Fruit fly (Drosophila melanogaster) whole organism, embryonic: Measurements from ENCODE around the gene CG31910.
A peak's percentile ranks its signal among the peaks of the same experiment; 100 is the strongest.

Experiments used
- B-H1 ChIP-seq: fragments of 200-800 bp; sonication (Bioruptor generic); IDR thresholded peaks from 3 replicates; pipeline ENCODE4 v1.3.6; 2022; ENCODE audit warnings: missing biosample characterization, missing genetic modification characterization
- Bdp1 ChIP-seq: fragments of 200-800 bp; sonication (Bioruptor generic); optimal IDR thresholded peaks from 3 replicates; lab custom pipeline; 2016; ENCODE audit warnings: missing biosample characterization, missing genetic modification characterization
- CG1024 ChIP-seq: fragments of 200-800 bp; sonication (Bioruptor generic); IDR thresholded peaks from 2 replicates; pipeline ENCODE4 v1.3.6; 2022; ENCODE audit warnings: missing biosample characterization, missing genetic modification characterization
- CG10431 ChIP-seq: fragments of 200-800 bp; sonication (Bioruptor generic); optimal IDR thresholded peaks from 3 replicates; lab custom pipeline; 2018; ENCODE audit warnings: missing biosample characterization, mild to moderate bottlenecking, missing genetic modification characterization
- CG11247 ChIP-seq: fragments of 200-800 bp; sonication (Bioruptor generic); IDR thresholded peaks from 2 replicates; pipeline ENCODE4 v1.3.6; 2022; ENCODE audit warnings: missing biosample characterization, missing genetic modification characterization
- CG12104 ChIP-seq: fragments of 200-800 bp; sonication (Bioruptor generic); optimal IDR thresholded peaks from 3 replicates; lab custom pipeline; 2016; ENCODE audit warnings: missing biosample characterization, missing genetic modification characterization
- CG14014 ChIP-seq: fragments of 200-800 bp; sonication (Bioruptor generic); IDR thresholded peaks from 2 replicates; pipeline ENCODE4 v1.3.6; 2022; ENCODE audit warnings: missing biosample characterization, missing genetic modification characterization
- CG15696 ChIP-seq: fragments of 200-800 bp; sonication (Bioruptor generic); optimal IDR thresholded peaks from 2 replicates; lab custom pipeline; 2019; ENCODE audit warnings: missing biosample characterization, mild to moderate bottlenecking, missing genetic modification characterization, moderate library complexity
- CG17912 ChIP-seq: fragments of 200-800 bp; sonication (Bioruptor generic); optimal IDR thresholded peaks from 2 replicates; lab custom pipeline; 2018; ENCODE audit warnings: missing biosample characterization, mild to moderate bottlenecking, missing genetic modification characterization
- CG31224 ChIP-seq: fragments of 200-800 bp; sonication (Bioruptor generic); IDR thresholded peaks from 2 replicates; pipeline ENCODE4 v1.3.6; 2022; ENCODE audit warnings: missing biosample characterization, missing genetic modification characterization
- CG31365 ChIP-seq: fragments of 200-800 bp; sonication (Bioruptor generic); optimal IDR thresholded peaks from 2 replicates; lab custom pipeline; 2018; ENCODE audit warnings: missing biosample characterization, mild to moderate bottlenecking, missing genetic modification characterization
- CG3847 ChIP-seq: fragments of 200-800 bp; sonication (Bioruptor generic); IDR thresholded peaks from 2 replicates; pipeline ENCODE4 v1.3.6; 2022; ENCODE audit warnings: missing biosample characterization, missing genetic modification characterization
- CG4282 ChIP-seq: fragments of 200-800 bp; sonication (Bioruptor generic); optimal IDR thresholded peaks from 2 replicates; lab custom pipeline; 2016; ENCODE audit warnings: missing biosample characterization, missing genetic modification characterization
- CG4617 ChIP-seq: fragments of 200-800 bp; sonication (Bioruptor generic); optimal IDR thresholded peaks from 3 replicates; lab custom pipeline; 2016; ENCODE audit warnings: missing biosample characterization, missing genetic modification characterization, borderline replicate concordance
- CG6813 ChIP-seq: fragments of 200-800 bp; sonication (Bioruptor generic); optimal IDR thresholded peaks from 2 replicates; lab custom pipeline; 2017; ENCODE audit warnings: missing biosample characterization, missing genetic modification characterization, mild to moderate bottlenecking, moderate library complexity, missing genetic modification reagents
- CG7271 ChIP-seq: fragments of 200-800 bp; sonication (Bioruptor generic); optimal IDR thresholded peaks from 2 replicates; lab custom pipeline; 2018; ENCODE audit warnings: missing biosample characterization, mild to moderate bottlenecking, missing genetic modification characterization, moderate library complexity
- Dfd ChIP-seq, 2 experiments: fragments of >200 bp; optimal IDR thresholded peaks; 2 replicates each; lab custom pipeline; 2017; ENCODE audit warnings: missing biosample characterization in 2 of 2, missing genetic modification characterization in 2 of 2
- Ets65A ChIP-seq: fragments of 200-800 bp; sonication (Bioruptor generic); peaks from one replicate; lab custom pipeline; 2016; ENCODE audit warnings: missing biosample characterization, missing genetic modification characterization
- Ets97D ChIP-seq: fragments of 200-800 bp; sonication (Bioruptor generic); optimal IDR thresholded peaks from 3 replicates; lab custom pipeline; 2016; ENCODE audit warnings: missing biosample characterization, missing genetic modification characterization
- HLH3B ChIP-seq: fragments of 200-800 bp; sonication (Bioruptor generic); IDR thresholded peaks from 2 replicates; pipeline ENCODE4 v1.3.6; 2022; ENCODE audit warnings: missing biosample characterization, missing genetic modification characterization
- Lim3 ChIP-seq: fragments of 200-800 bp; sonication (Bioruptor generic); IDR thresholded peaks from 2 replicates; pipeline ENCODE4 v1.3.6; 2022; ENCODE audit warnings: missing biosample characterization, missing genetic modification characterization
- Max ChIP-seq: fragments of 200-800 bp; sonication (Bioruptor generic); optimal IDR thresholded peaks from 2 replicates; lab custom pipeline; 2016; ENCODE audit warnings: missing biosample characterization, mild to moderate bottlenecking, missing genetic modification characterization
- Myb ChIP-seq: fragments of 200-800 bp; sonication (Bioruptor generic); optimal IDR thresholded peaks from 2 replicates; lab custom pipeline; 2016; ENCODE audit warnings: missing biosample characterization, missing genetic modification characterization
- NFAT ChIP-seq: fragments of 200-800 bp; sonication (Bioruptor generic); IDR thresholded peaks from 2 replicates; pipeline ENCODE4 v1.3.6; 2022; ENCODE audit warnings: missing biosample characterization, missing genetic modification characterization
- Rfx ChIP-seq: fragments of 200-800 bp; sonication (Bioruptor generic); IDR thresholded peaks from 2 replicates; pipeline ENCODE4 v1.3.6; 2022; ENCODE audit warnings: missing biosample characterization, missing genetic modification characterization
- az2 ChIP-seq: fragments of 200-800 bp; sonication (Bioruptor generic); optimal IDR thresholded peaks from 3 replicates; lab custom pipeline; 2016; ENCODE audit warnings: missing biosample characterization, missing genetic modification characterization
- bcd ChIP-seq: fragments of 200-800 bp; sonication (Bioruptor generic); optimal IDR thresholded peaks from 2 replicates; lab custom pipeline; 2017; ENCODE audit warnings: missing biosample characterization, mild to moderate bottlenecking, missing genetic modification characterization
- cg ChIP-seq: fragments of 200-800 bp; sonication (Bioruptor generic); optimal IDR thresholded peaks from 3 replicates; lab custom pipeline; 2019; ENCODE audit warnings: missing biosample characterization, mild to moderate bottlenecking, missing genetic modification characterization, moderate library complexity
- corto ChIP-seq: fragments of 200-800 bp; sonication (Bioruptor generic); optimal IDR thresholded peaks from 2 replicates; lab custom pipeline; 2016; ENCODE audit warnings: missing biosample characterization, mild to moderate bottlenecking, missing genetic modification characterization, moderate library complexity
- dati ChIP-seq: fragments of 200-800 bp; sonication (Bioruptor generic); IDR thresholded peaks from 2 replicates; pipeline ENCODE4 v1.3.6; 2022; ENCODE audit warnings: missing biosample characterization, missing genetic modification characterization
- dmrt99B ChIP-seq: fragments of 200-800 bp; sonication (Bioruptor generic); optimal IDR thresholded peaks from 2 replicates; lab custom pipeline; 2018; ENCODE audit warnings: missing biosample characterization, mild to moderate bottlenecking, missing genetic modification characterization, moderate library complexity
- exex ChIP-seq: fragments of 200-800 bp; sonication (Bioruptor generic); optimal IDR thresholded peaks from 4 replicates; lab custom pipeline; 2018; ENCODE audit warnings: missing biosample characterization, mild to moderate bottlenecking, missing genetic modification characterization, moderate library complexity
- fd64A ChIP-seq: fragments of 200-800 bp; sonication (Bioruptor generic); optimal IDR thresholded peaks from 3 replicates; lab custom pipeline; 2018; ENCODE audit warnings: missing biosample characterization, mild to moderate bottlenecking, missing genetic modification characterization
- gfzf ChIP-seq: fragments of 200-800 bp; sonication (Bioruptor generic); optimal IDR thresholded peaks from 2 replicates; lab custom pipeline; 2016; ENCODE audit warnings: missing biosample characterization, mild to moderate bottlenecking, missing genetic modification characterization, moderate library complexity
- gt ChIP-seq: fragments of 200-800 bp; sonication (Bioruptor generic); IDR thresholded peaks from 2 replicates; pipeline ENCODE4 v1.3.6; 2022; ENCODE audit warnings: missing biosample characterization, missing genetic modification characterization
- kah ChIP-seq: fragments of 200-800 bp; sonication (Bioruptor generic); optimal IDR thresholded peaks from 2 replicates; lab custom pipeline; 2018; ENCODE audit warnings: missing biosample characterization, mild to moderate bottlenecking, missing genetic modification characterization
- knrl ChIP-seq: fragments of 200-800 bp; sonication (Bioruptor generic); IDR thresholded peaks from 3 replicates; pipeline ENCODE4 v1.3.6; 2022; ENCODE audit warnings: missing biosample characterization, missing genetic modification characterization; ENCODE audit not compliant: partially characterized antibody
- lilli ChIP-seq: fragments of 200-800 bp; sonication (Bioruptor generic); optimal IDR thresholded peaks from 3 replicates; lab custom pipeline; 2016; ENCODE audit warnings: missing biosample characterization, missing genetic modification characterization
- lov ChIP-seq, 2 experiments: fragments of 200-800 bp in 1 of 2; fragments of >200 bp in 1 of 2; sonication (Bioruptor generic) in 1 of 2; IDR thresholded peaks in 1 of 2; optimal IDR thresholded peaks in 1 of 2; 2 replicates in 1 of 2; 3 replicates in 1 of 2; pipeline versions ENCODE4 v1.3.6 to Lab custom; 2017 to 2022; ENCODE audit warnings: missing biosample characterization in 1 of 2, missing genetic modification characterization in 1 of 2
- mam ChIP-seq: fragments of 200-800 bp; sonication (Bioruptor generic); optimal IDR thresholded peaks from 3 replicates; lab custom pipeline; 2016; ENCODE audit warnings: missing biosample characterization, missing genetic modification characterization
- nom ChIP-seq: fragments of 200-800 bp; sonication (Bioruptor generic); optimal IDR thresholded peaks from 2 replicates; lab custom pipeline; 2017; ENCODE audit warnings: missing biosample characterization, missing genetic modification characterization, mild to moderate bottlenecking, moderate library complexity, missing genetic modification reagents
- oc ChIP-seq: fragments of 200-800 bp; sonication (Bioruptor generic); optimal IDR thresholded peaks from 2 replicates; lab custom pipeline; 2018; ENCODE audit warnings: missing biosample characterization, mild to moderate bottlenecking, missing genetic modification characterization, moderate library complexity
- org-1 ChIP-seq: fragments of 200-800 bp; sonication (Bioruptor generic); optimal IDR thresholded peaks from 2 replicates; lab custom pipeline; 2017; ENCODE audit warnings: missing biosample characterization, missing genetic modification characterization
- otp ChIP-seq: fragments of 200-800 bp; sonication (Bioruptor generic); IDR thresholded peaks from 3 replicates; pipeline ENCODE4, ENCODE4 v1.3.6; 2022; ENCODE audit warnings: missing biosample characterization, missing genetic modification characterization
- p53 ChIP-seq: fragments of 200-800 bp; sonication (Bioruptor generic); optimal IDR thresholded peaks from 2 replicates; lab custom pipeline; 2016; ENCODE audit warnings: missing biosample characterization, missing genetic modification characterization
- sens ChIP-seq: fragments of 200-800 bp; sonication (Bioruptor generic); peaks from one replicate; lab custom pipeline; 2016; ENCODE audit warnings: missing biosample characterization, missing genetic modification characterization
- tgo ChIP-seq: fragments of 200-800 bp; sonication (Bioruptor generic); IDR thresholded peaks from 3 replicates; pipeline ENCODE4 v1.3.6; 2022; ENCODE audit warnings: missing biosample characterization, missing genetic modification characterization
- tin ChIP-seq: fragments of 200-800 bp; sonication (Bioruptor generic); optimal IDR thresholded peaks from 3 replicates; lab custom pipeline; 2016; ENCODE audit warnings: missing biosample characterization, missing genetic modification characterization
- vvl ChIP-seq: fragments of 200-800 bp; sonication (Bioruptor generic); IDR thresholded peaks from 2 replicates; pipeline ENCODE4 v1.3.6; 2022; ENCODE audit warnings: missing biosample characterization, missing genetic modification characterization
- zen ChIP-seq: fragments of 200-800 bp; sonication (Bioruptor generic); optimal IDR thresholded peaks from 3 replicates; lab custom pipeline; 2018; ENCODE audit warnings: missing biosample characterization, mild to moderate bottlenecking, missing genetic modification characterization, moderate library complexity
- zfh1 ChIP-seq: fragments of 200-800 bp; sonication (Bioruptor generic); IDR thresholded peaks from 3 replicates; pipeline ENCODE4 v1.3.6; 2022; ENCODE audit warnings: missing biosample characterization, missing genetic modification characterization

Gene CG31910

DNA sequence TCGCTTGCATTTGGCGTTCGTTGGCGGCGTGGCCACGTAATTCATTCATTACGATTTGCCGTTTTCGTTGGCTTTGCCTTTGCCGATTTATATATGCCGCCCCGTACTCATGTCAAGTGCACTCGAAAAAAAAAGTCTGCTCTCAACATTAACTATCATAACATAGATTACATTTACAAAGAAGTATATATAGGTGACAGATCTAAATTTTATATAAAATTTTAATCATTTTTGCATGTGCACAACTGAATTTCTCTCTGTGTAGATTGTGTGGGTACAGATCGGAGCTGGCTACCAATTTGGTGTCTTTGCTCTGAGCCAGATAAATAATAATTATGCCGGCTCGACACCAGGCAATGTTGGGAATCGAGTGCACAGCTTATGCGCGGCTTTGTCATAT is 47.0 kb downstream of the CG31910 start (continued):
- TF ChIP-seq lilli: peak; percentile 44
- TF ChIP-seq dmrt99B: peak; percentile 48
- TF ChIP-seq knrl (GFP tag; lab: Robert Waterston, UW): no peak
- no peak for TF ChIP-seq CG7271 (tag; lab: Kevin White, UChicago)
- TF ChIP-seq tin (GFP tag; lab: Kevin White, UChicago): peak; percentile 19
- TF ChIP-seq CG1024: 0 out of 2 replicates have a peak, but pooled peaks have one; percentile 17
- no peak for TF ChIP-seq nom (GFP tag; lab: Kevin White, UChicago)
- TF ChIP-seq NFAT (GFP tag; lab: Robert Waterston, UW): no peak
- TF ChIP-seq Bdp1 (GFP tag; lab: Kevin White, UChicago): no peak
- peak; percentile 5 for TF ChIP-seq CG15696 (tag; lab: Kevin White, UChicago)
- no peak for TF ChIP-seq corto (GFP tag; lab: Kevin White, UChicago)
- no peak for TF ChIP-seq CG12104
- no peak for TF ChIP-seq Dfd (GFP tag; optimal IDR thresholded peaks at IDR 0.05; lab: Kevin White, UChicago)
- no peak for TF ChIP-seq gfzf (GFP tag; lab: Kevin White, UChicago)
- no peak for TF ChIP-seq lov (optimal IDR thresholded peaks at IDR 0.05; lab: Kevin White, UChicago)
- peak; percentile 68; the same call in 1 of the 3 replicates for TF ChIP-seq lov (GFP tag; IDR thresholded peaks at IDR 0.05; lab: Robert Waterston, UW)
- TF ChIP-seq B-H1 (GFP tag; lab: Robert Waterston, UW): peak; percentile 46; the same call in 1 of the 3 replicates
- peak; percentile 64 for TF ChIP-seq Rfx
- peak; percentile 9 for TF ChIP-seq mam (GFP tag; lab: Kevin White, UChicago)
- TF ChIP-seq p53: no peak
- no peak for TF ChIP-seq Lim3 (GFP tag; lab: Robert Waterston, UW)
- no peak for TF ChIP-seq CG3847 (GFP tag; lab: Robert Waterston, UW)
- no peak for TF ChIP-seq kah (GFP tag; lab: Kevin White, UChicago)
- TF ChIP-seq Ets65A (GFP tag; lab: Kevin White, UChicago): peak; percentile 90
- no peak for TF ChIP-seq exex (tag; lab: Kevin White, UChicago)
- TF ChIP-seq HLH3B (GFP tag; lab: Robert Waterston, UW): peak; percentile 70
- TF ChIP-seq az2 (GFP tag; lab: Kevin White, UChicago): peak; percentile 38
- TF ChIP-seq CG31224 (GFP tag; lab: Robert Waterston, UW): no peak
- no peak for TF ChIP-seq fd64A (GFP tag; lab: Kevin White, UChicago)
- no peak for TF ChIP-seq CG31365 (tag; lab: Kevin White, UChicago)
- TF ChIP-seq bcd (GFP tag; lab: Kevin White, UChicago): peak; percentile 18
- peak; percentile 58 for TF ChIP-seq tgo
- no peak for TF ChIP-seq CG10431 (GFP tag; lab: Kevin White, UChicago)
- TF ChIP-seq cg: no peak
- TF ChIP-seq org-1 (GFP tag; lab: Kevin White, UChicago): no peak
- no peak for TF ChIP-seq CG17912 (GFP tag; lab: Kevin White, UChicago)
- no peak for TF ChIP-seq CG4617 (GFP tag; lab: Kevin White, UChicago)
- TF ChIP-seq CG11247: 0 out of 2 replicates have a peak, but pooled peaks have one; percentile 34
- TF ChIP-seq CG6813: no peak
- TF ChIP-seq zfh1 (GFP tag; lab: Robert Waterston, UW): peak; percentile 74; the same call in 2 of the 3 replicates
- TF ChIP-seq gt: no peak
- peak; percentile 14 for TF ChIP-seq Max (GFP tag; lab: Kevin White, UChicago)
- peak; percentile 58; the same call in 1 of the 2 replicates for TF ChIP-seq CG14014 (GFP tag; lab: Robert Waterston, UW)
- TF ChIP-seq CG4282 (GFP tag; lab: Kevin White, UChicago): no peak
- peak; percentile 81 for TF ChIP-seq vvl (GFP tag; lab: Robert Waterston, UW)
- peak; percentile 8 for TF ChIP-seq Myb
- peak; percentile 24 for TF ChIP-seq oc (tag; lab: Kevin White, UChicago)
- no peak for TF ChIP-seq Ets97D
- 0 out of 3 replicates have a peak, but pooled peaks have one; percentile 45 for TF ChIP-seq otp (GFP tag; lab: Robert Waterston, UW)
- TF ChIP-seq dati (GFP tag; lab: Robert Waterston, UW): 0 out of 2 replicates have a peak, but pooled peaks have one; percentile 25
- peak; percentile 49 for TF ChIP-seq sens (GFP tag; lab: Kevin White, UChicago)
- peak; percentile 68 for TF ChIP-seq zen (tag; lab: Kevin White, UChicago)
